Fruit fly (Drosophila melanogaster) whole organism, embryonic: ENCODE measurements around the gene Nlg4.

Source experiments
- CG10274 ChIP-seq: fragments of 200-800 bp; sonication (Bioruptor generic); optimal IDR thresholded peaks from 3 replicates; lab custom pipeline; 2017; ENCODE audit warnings: missing biosample characterization, mild to moderate bottlenecking, missing genetic modification characterization
- CG10321 ChIP-seq: fragments of 200-800 bp; sonication (Bioruptor generic); IDR thresholded peaks from 2 replicates; pipeline ENCODE4 v1.3.6; 2022; ENCODE audit warnings: missing biosample characterization, missing genetic modification characterization
- CG11695 ChIP-seq: fragments of 200-800 bp; sonication (Bioruptor generic); IDR thresholded peaks from 3 replicates; pipeline ENCODE4 v1.3.6; 2022; ENCODE audit warnings: missing biosample characterization, missing genetic modification characterization
- CG12219 ChIP-seq: fragments of 200-800 bp; sonication (Bioruptor generic); optimal IDR thresholded peaks from 3 replicates; lab custom pipeline; 2018; ENCODE audit warnings: missing biosample characterization, mild to moderate bottlenecking, missing genetic modification characterization
- CG12391 ChIP-seq: fragments of 200-800 bp; sonication (Bioruptor generic); optimal IDR thresholded peaks from 3 replicates; lab custom pipeline; 2018; ENCODE audit warnings: missing biosample characterization, mild to moderate bottlenecking, missing genetic modification characterization, moderate library complexity
- CG1529 ChIP-seq: fragments of 200-800 bp; sonication (Bioruptor generic); optimal IDR thresholded peaks from 3 replicates; lab custom pipeline; 2018; ENCODE audit warnings: missing biosample characterization, missing genetic modification characterization
- CG15479 ChIP-seq: fragments of 200-800 bp; sonication (Bioruptor generic); optimal IDR thresholded peaks from 3 replicates; lab custom pipeline; 2019; ENCODE audit warnings: missing biosample characterization, mild to moderate bottlenecking, missing genetic modification characterization, moderate library complexity
- CG1647 ChIP-seq: fragments of 200-800 bp; sonication (Bioruptor generic); optimal IDR thresholded peaks from 3 replicates; lab custom pipeline; 2016; ENCODE audit warnings: missing biosample characterization, missing genetic modification characterization
- CG1832 ChIP-seq: fragments of 200-800 bp; sonication (Bioruptor generic); optimal IDR thresholded peaks from 2 replicates; lab custom pipeline; 2017; ENCODE audit warnings: missing biosample characterization, mild to moderate bottlenecking, missing genetic modification characterization, inconsistent platforms
- CG18599 ChIP-seq: fragments of 200-800 bp; sonication (Bioruptor generic); optimal IDR thresholded peaks from 3 replicates; lab custom pipeline; 2017; ENCODE audit warnings: missing biosample characterization, missing genetic modification characterization, mild to moderate bottlenecking, moderate library complexity, missing genetic modification reagents
- CG30020 ChIP-seq: fragments of 200-800 bp; optimal IDR thresholded peaks from 2 replicates; lab custom pipeline; 2019; ENCODE audit warnings: missing biosample characterization, mild to moderate bottlenecking, missing genetic modification characterization, moderate library complexity
- CG3281 ChIP-seq: fragments of 200-800 bp; sonication (Bioruptor generic); optimal IDR thresholded peaks from 3 replicates; lab custom pipeline; 2017; ENCODE audit warnings: missing biosample characterization, mild to moderate bottlenecking, missing genetic modification characterization
- CG34422 ChIP-seq: fragments of 200-800 bp; sonication (Bioruptor generic); IDR thresholded peaks from 3 replicates; pipeline ENCODE4 v1.3.6; 2022; ENCODE audit warnings: missing biosample characterization, missing genetic modification characterization
- CG42726 ChIP-seq: fragments of 200-800 bp; sonication (Bioruptor generic); IDR thresholded peaks from 2 replicates; pipeline ENCODE4 v1.3.6; 2022; ENCODE audit warnings: missing biosample characterization, missing genetic modification characterization; ENCODE audit not compliant: partially characterized antibody
- CG4404 ChIP-seq: fragments of 200-800 bp; sonication (Bioruptor generic); IDR thresholded peaks from 2 replicates; pipeline ENCODE4 v1.3.6; 2022; ENCODE audit warnings: missing biosample characterization, missing genetic modification characterization
- CG6689 ChIP-seq: fragments of 200-800 bp; sonication (Bioruptor generic); IDR thresholded peaks from 2 replicates; pipeline ENCODE4 v1.3.6; 2022; ENCODE audit warnings: missing biosample characterization, missing genetic modification characterization
- CG7357 ChIP-seq: fragments of 200-800 bp; sonication (Bioruptor generic); IDR thresholded peaks from 3 replicates; pipeline ENCODE4 v1.3.6; 2022; ENCODE audit warnings: missing biosample characterization, missing genetic modification characterization
- CG7745 ChIP-seq: fragments of 200-800 bp; sonication (Bioruptor generic); optimal IDR thresholded peaks from 2 replicates; lab custom pipeline; 2018; ENCODE audit warnings: missing biosample characterization, mild to moderate bottlenecking, missing genetic modification characterization, moderate library complexity
- CG9437 ChIP-seq: fragments of 200-800 bp; sonication (Bioruptor generic); optimal IDR thresholded peaks from 2 replicates; lab custom pipeline; 2018; ENCODE audit warnings: missing biosample characterization, mild to moderate bottlenecking, missing genetic modification characterization
- CoRest ChIP-seq: fragments of 200-800 bp; sonication (Bioruptor generic); optimal IDR thresholded peaks from 3 replicates; lab custom pipeline; 2018; ENCODE audit warnings: missing biosample characterization, mild to moderate bottlenecking, missing genetic modification characterization, moderate library complexity
- Deaf1 ChIP-seq: fragments of 200-800 bp; optimal IDR thresholded peaks from 3 replicates; lab custom pipeline; 2019; ENCODE audit warnings: missing biosample characterization, mild to moderate bottlenecking, missing genetic modification characterization, moderate library complexity
- Drgx ChIP-seq: fragments of 200-800 bp; sonication (Bioruptor generic); IDR thresholded peaks from 2 replicates; pipeline ENCODE4 v1.3.6; 2022; ENCODE audit warnings: missing biosample characterization, missing genetic modification characterization
- Ets65A ChIP-seq: fragments of 200-800 bp; sonication (Bioruptor generic); peaks from one replicate; lab custom pipeline; 2016; ENCODE audit warnings: missing biosample characterization, missing genetic modification characterization
- Fer3 ChIP-seq: fragments of 200-800 bp; sonication (Bioruptor generic); optimal IDR thresholded peaks from 2 replicates; lab custom pipeline; 2018; ENCODE audit warnings: missing biosample characterization, mild to moderate bottlenecking, missing genetic modification characterization, moderate library complexity
- HLH4C ChIP-seq: fragments of 200-800 bp; sonication (Bioruptor generic); IDR thresholded peaks from 3 replicates; pipeline ENCODE4 v1.3.6; 2022; ENCODE audit warnings: missing biosample characterization, missing genetic modification characterization; ENCODE audit not compliant: partially characterized antibody
- Hr39 ChIP-seq: fragments of >200 bp; optimal IDR thresholded peaks from 2 replicates; lab custom pipeline; 2017
- NK7.1 ChIP-seq: fragments of 200-800 bp; sonication (Bioruptor generic); optimal IDR thresholded peaks from 3 replicates; lab custom pipeline; 2016; ENCODE audit warnings: missing biosample characterization, missing genetic modification characterization
- Poxn ChIP-seq: fragments of 200-800 bp; sonication (Bioruptor generic); IDR thresholded peaks from 2 replicates; pipeline ENCODE4 v1.3.6; 2022; ENCODE audit warnings: missing biosample characterization, missing genetic modification characterization
- Sox100B ChIP-seq: fragments of 200-800 bp; sonication (Bioruptor generic); optimal IDR thresholded peaks from 3 replicates; lab custom pipeline; 2018; ENCODE audit warnings: missing biosample characterization, mild to moderate bottlenecking, missing genetic modification characterization
- Sry-β ChIP-seq: fragments of 200-800 bp; sonication (Bioruptor generic); optimal IDR thresholded peaks from 2 replicates; lab custom pipeline; 2018; ENCODE audit warnings: missing biosample characterization, mild to moderate bottlenecking, missing genetic modification characterization, moderate library complexity
- Xbp1 ChIP-seq: fragments of 200-800 bp; sonication (Bioruptor generic); optimal IDR thresholded peaks from 3 replicates; lab custom pipeline; 2016; ENCODE audit warnings: missing biosample characterization, mild to moderate bottlenecking, missing genetic modification characterization
- bsh ChIP-seq, 2 experiments: fragments of 200-800 bp; sonication (Bioruptor generic); optimal IDR thresholded peaks; 2 replicates each; lab custom pipeline; 2017 to 2018; ENCODE audit warnings: mild to moderate bottlenecking in 2 of 2, missing biosample characterization in 2 of 2, missing genetic modification characterization in 2 of 2, moderate library complexity in 1 of 2
- crol ChIP-seq: fragments of 200-800 bp; sonication (Bioruptor generic); IDR thresholded peaks from 2 replicates; pipeline ENCODE4 v1.3.6; 2022; ENCODE audit warnings: missing biosample characterization, missing genetic modification characterization
- disco-r ChIP-seq: fragments of 200-800 bp; sonication (Bioruptor generic); optimal IDR thresholded peaks from 2 replicates; lab custom pipeline; 2016; ENCODE audit warnings: missing biosample characterization, missing genetic modification characterization
- dmrt99B ChIP-seq: fragments of 200-800 bp; sonication (Bioruptor generic); optimal IDR thresholded peaks from 2 replicates; lab custom pipeline; 2018; ENCODE audit warnings: missing biosample characterization, mild to moderate bottlenecking, missing genetic modification characterization, moderate library complexity
- ftz-f1 ChIP-seq: fragments of 200-800 bp; sonication (Bioruptor generic); optimal IDR thresholded peaks from 2 replicates; lab custom pipeline; 2016; ENCODE audit warnings: missing biosample characterization, missing genetic modification characterization
- fu2 ChIP-seq: fragments of 200-800 bp; sonication (Bioruptor generic); optimal IDR thresholded peaks from 2 replicates; lab custom pipeline; 2016; ENCODE audit warnings: missing biosample characterization, missing genetic modification characterization
- gem ChIP-seq: fragments of 200-800 bp; sonication (Bioruptor generic); optimal IDR thresholded peaks from 2 replicates; lab custom pipeline; 2019; ENCODE audit warnings: missing biosample characterization, mild to moderate bottlenecking, missing genetic modification characterization, moderate library complexity
- kay ChIP-seq: fragments of 200-800 bp; sonication (Bioruptor generic); optimal IDR thresholded peaks from 2 replicates; lab custom pipeline; 2016; ENCODE audit warnings: missing biosample characterization, missing genetic modification characterization
- maf-S ChIP-seq: fragments of 200-800 bp; sonication (Bioruptor generic); optimal IDR thresholded peaks from 2 replicates; lab custom pipeline; 2016; ENCODE audit warnings: missing biosample characterization, missing genetic modification characterization
- pfk ChIP-seq: fragments of 200-800 bp; sonication (Bioruptor generic); optimal IDR thresholded peaks from 2 replicates; lab custom pipeline; 2018; ENCODE audit warnings: missing biosample characterization, mild to moderate bottlenecking, missing genetic modification characterization, moderate library complexity
- pho ChIP-seq: fragments of 200-800 bp; sonication (Bioruptor generic); optimal IDR thresholded peaks from 2 replicates; lab custom pipeline; 2016; ENCODE audit warnings: missing biosample characterization, missing genetic modification characterization
- prd ChIP-seq, 3 experiments: fragments of >200 bp in 2 of 3; fragments of 200-800 bp in 1 of 3; sonication (Bioruptor generic) in 1 of 3; optimal IDR thresholded peaks in 2 of 3; IDR thresholded peaks in 1 of 3; 2 replicates in 2 of 3; 3 replicates in 1 of 3; pipeline versions ENCODE4 v1.3.6 to Lab custom; 2017 to 2022; ENCODE audit warnings: missing biosample characterization in 1 of 3, missing genetic modification characterization in 1 of 3
- pros ChIP-seq: fragments of 200-800 bp; sonication (Bioruptor generic); optimal IDR thresholded peaks from 3 replicates; lab custom pipeline; 2019; ENCODE audit warnings: missing biosample characterization, mild to moderate bottlenecking, missing genetic modification characterization, moderate library complexity
- salm ChIP-seq: fragments of 200-800 bp; sonication (Bioruptor generic); optimal IDR thresholded peaks from 2 replicates; lab custom pipeline; 2018; ENCODE audit warnings: missing biosample characterization, mild to moderate bottlenecking, missing genetic modification characterization
- sr ChIP-seq: fragments of 200-800 bp; sonication (Bioruptor generic); IDR thresholded peaks from 3 replicates; pipeline ENCODE4 v1.3.6; 2022; ENCODE audit warnings: missing biosample characterization, missing genetic modification characterization
- stc ChIP-seq: fragments of 200-800 bp; sonication (Bioruptor generic); IDR thresholded peaks from 2 replicates; pipeline ENCODE4 v1.3.6; 2022; ENCODE audit warnings: missing biosample characterization, missing genetic modification characterization
- tll ChIP-seq, 2 experiments: fragments of 200-800 bp in 1 of 2; fragments of >200 bp in 1 of 2; sonication (Bioruptor generic) in 1 of 2; optimal IDR thresholded peaks; 2 replicates each; lab custom pipeline; 2017 to 2019; ENCODE audit warnings: missing biosample characterization in 2 of 2, missing genetic modification characterization in 2 of 2, mild to moderate bottlenecking in 1 of 2, moderate library complexity in 1 of 2
- wor ChIP-seq: fragments of 200-800 bp; sonication (Bioruptor generic); IDR thresholded peaks from 2 replicates; pipeline ENCODE4 v1.3.6; 2022; ENCODE audit warnings: missing biosample characterization, missing genetic modification characterization
- z ChIP-seq: fragments of 200-800 bp; sonication (Bioruptor generic); IDR thresholded peaks from 3 replicates; pipeline ENCODE4 v1.3.6; 2022; ENCODE audit warnings: missing biosample characterization, missing genetic modification characterization
- zen ChIP-seq: fragments of 200-800 bp; sonication (Bioruptor generic); optimal IDR thresholded peaks from 3 replicates; lab custom pipeline; 2018; ENCODE audit warnings: missing biosample characterization, mild to moderate bottlenecking, missing genetic modification characterization, moderate library complexity

Gene Nlg4

DNA sequence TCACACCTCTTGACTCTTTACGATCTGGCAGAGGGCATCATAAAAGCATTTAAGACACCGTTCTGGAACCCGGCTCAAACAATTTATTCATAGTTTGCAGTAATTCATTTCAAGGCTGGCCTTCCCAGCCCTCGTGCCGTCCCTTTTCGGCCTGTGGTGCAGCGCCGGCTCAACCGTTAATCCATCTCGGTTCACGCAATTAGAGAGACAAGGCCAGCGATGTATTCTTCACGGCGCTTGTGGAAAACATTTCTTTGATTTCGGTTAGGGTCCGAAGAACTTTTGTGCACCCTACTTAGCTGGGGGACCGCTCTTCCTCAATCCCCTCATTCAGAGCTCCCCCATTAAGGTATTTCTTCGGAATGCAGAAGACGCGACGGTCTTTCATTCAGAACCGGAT is 86.5 kb downstream of the Nlg4 start (continued):
- TF ChIP-seq bsh (GFP tag; optimal IDR thresholded peaks at IDR 0.05; lab: Kevin White, UChicago), result no peak
- no peak for TF ChIP-seq kay (GFP tag; lab: Kevin White, UChicago)
- TF ChIP-seq CG12219 (GFP tag; lab: Kevin White, UChicago), result no peak
- TF ChIP-seq CG30020 (tag; lab: Kevin White, UChicago), result no peak
- TF ChIP-seq prd (optimal IDR thresholded peaks at IDR 0.05; lab: Kevin White, UChicago), result no peak
- no peak for TF ChIP-seq prd (GFP tag; IDR thresholded peaks at IDR 0.05; lab: Robert Waterston, UW)
- no peak for TF ChIP-seq Sox100B (GFP tag; lab: Kevin White, UChicago)
- no peak for TF ChIP-seq CG7745 (tag; lab: Kevin White, UChicago)
- no peak for TF ChIP-seq salm (tag; lab: Kevin White, UChicago)
- no peak for TF ChIP-seq Drgx
- TF ChIP-seq Xbp1, result no peak
- peak; percentile 50 for TF ChIP-seq CG10321
- TF ChIP-seq Hr39 (lab: Kevin White, UChicago), result no peak
- no peak for TF ChIP-seq stc (GFP tag; lab: Robert Waterston, UW)
- TF ChIP-seq CG34422 (GFP tag; lab: Robert Waterston, UW), result no peak
- TF ChIP-seq CG7357 (GFP tag; lab: Robert Waterston, UW), result no peak
- TF ChIP-seq gem (tag; lab: Kevin White, UChicago), result no peak
- TF ChIP-seq CG10274 (GFP tag; lab: Kevin White, UChicago), result peak; percentile 84
- TF ChIP-seq crol (GFP tag; lab: Robert Waterston, UW), result peak; percentile 47; the same call in 1 of the 2 replicates
- no peak for TF ChIP-seq Ets65A (GFP tag; lab: Kevin White, UChicago)
- TF ChIP-seq CG6689, result no peak
- TF ChIP-seq Deaf1 (tag; lab: Kevin White, UChicago), result no peak
- no peak for TF ChIP-seq HLH4C (GFP tag; lab: Robert Waterston, UW)
- TF ChIP-seq CG3281, result no peak
- no peak for TF ChIP-seq Sry-β
- peak in 1 of 2 experiments; percentile 86 for TF ChIP-seq tll (GFP tag; optimal IDR thresholded peaks at IDR 0.05; lab: Kevin White, UChicago)
- TF ChIP-seq CG11695 (GFP tag; lab: Robert Waterston, UW), result no peak
- TF ChIP-seq ftz-f1 (GFP tag; lab: Kevin White, UChicago), result no peak
- no peak for TF ChIP-seq dmrt99B
- no peak for TF ChIP-seq CoRest
- TF ChIP-seq Fer3 (tag; lab: Kevin White, UChicago), result no peak
- no peak for TF ChIP-seq fu2 (GFP tag; lab: Kevin White, UChicago)
- no peak for TF ChIP-seq CG1529 (GFP tag; lab: Kevin White, UChicago)
- no peak for TF ChIP-seq CG4404
- no peak for TF ChIP-seq Poxn
- no peak for TF ChIP-seq CG42726 (GFP tag; lab: Robert Waterston, UW)
- no peak for TF ChIP-seq disco-r (GFP tag; lab: Kevin White, UChicago)
- no peak for TF ChIP-seq z (GFP tag; lab: Robert Waterston, UW)
- TF ChIP-seq sr (GFP tag; lab: Robert Waterston, UW), result no peak
- TF ChIP-seq pros (GFP tag; lab: Kevin White, UChicago), result peak; percentile 71
- TF ChIP-seq zen (tag; lab: Kevin White, UChicago), result peak; percentile 81
- TF ChIP-seq pfk (GFP tag; lab: Kevin White, UChicago), result no peak
- TF ChIP-seq NK7.1, result no peak
- TF ChIP-seq wor (GFP tag; lab: Robert Waterston, UW), result no peak
- no peak for TF ChIP-seq CG18599 (GFP tag; lab: Kevin White, UChicago)
- no peak for TF ChIP-seq CG9437 (GFP tag; lab: Kevin White, UChicago)
- peak; percentile 70 for TF ChIP-seq CG1832
- TF ChIP-seq maf-S, result no peak
- TF ChIP-seq CG1647 (GFP tag; lab: Kevin White, UChicago), result no peak
- TF ChIP-seq CG15479 (GFP tag; lab: Kevin White, UChicago), result peak; percentile 43
- TF ChIP-seq pho, result no peak
- TF ChIP-seq CG12391 (tag; lab: Kevin White, UChicago), result no peak
